Worm (Caenorhabditis elegans): ENCODE measurements around the gene jmjd-2.
A peak's percentile ranks its signal among the peaks of the same experiment; 100 is the strongest.

DNA sequence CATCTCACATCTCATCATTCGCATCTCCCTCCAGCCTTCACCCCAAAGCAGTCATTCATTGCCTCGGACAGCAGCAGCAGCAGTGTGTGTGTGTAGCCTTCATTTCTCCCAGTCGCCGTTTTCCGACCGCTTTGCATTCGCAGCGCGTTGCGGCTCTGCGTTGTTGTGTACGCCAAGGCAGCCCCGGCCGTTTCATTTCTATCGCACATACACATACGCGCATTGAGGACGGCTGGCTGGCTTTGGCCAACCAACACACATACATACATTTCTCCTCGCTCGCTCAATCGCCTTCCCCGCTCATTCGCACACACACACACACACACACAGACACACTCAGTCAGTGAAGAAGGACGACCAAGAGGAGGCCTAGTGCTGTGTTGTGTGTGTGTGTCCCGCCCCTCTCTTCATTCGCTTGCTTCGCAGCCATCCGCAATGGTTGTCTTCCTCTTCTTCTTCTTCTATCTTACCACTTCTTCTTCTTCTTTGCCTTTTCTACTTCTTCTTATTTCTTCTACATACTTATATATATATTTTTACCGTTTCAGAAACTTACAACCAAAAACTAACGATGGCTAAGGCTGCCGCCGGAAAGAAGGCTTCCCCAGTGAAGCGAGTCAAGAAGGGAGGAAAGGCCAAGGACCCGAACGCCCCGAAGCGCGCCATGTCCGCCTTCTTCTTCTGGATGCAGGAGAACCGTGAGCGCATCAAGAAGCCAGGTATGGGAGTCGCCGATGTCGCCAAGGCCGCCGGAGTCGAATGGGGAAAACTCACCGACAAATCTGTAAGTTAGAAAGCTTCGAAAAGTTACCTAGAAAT lies 7.0 kb upstream of the jmjd-2 start, which contains the start of gene hmg-1.1:
- TF ChIP-seq mel-28 (tag; optimal IDR thresholded peaks at IDR 0.05; ENCODE audit: borderline replicate concordance) (no peak), pha-4 (tag; optimal IDR thresholded peaks at IDR 0.05) (no peak), nhr-90 (tag; optimal IDR thresholded peaks at IDR 0.05) (peak; percentile 52), snpc-1.1 (tag; optimal IDR thresholded peaks at IDR 0.05; ENCODE audit: insufficient read depth) (no peak), F10E7.11 (tag; optimal IDR thresholded peaks at IDR 0.05) (no peak), unc-130 (GFP tag; optimal IDR thresholded peaks at IDR 0.05) (no peak), unc-62 (GFP tag; optimal IDR thresholded peaks at IDR 0.05) (no peak), let-607 (tag; optimal IDR thresholded peaks at IDR 0.05) (peak; percentile 80 to 95), T07F8.4 (tag; optimal IDR thresholded peaks at IDR 0.05) (no peak), ama-1 (optimal IDR thresholded peaks at IDR 0.05) (no peak), ama-1 (GFP tag; optimal IDR thresholded peaks at IDR 0.05) (no peak)

All from whole organism, young adult.